Worm (Caenorhabditis elegans) whole organism, young adult: ENCODE results near the gene sre-52.

Experiments
- F49E8.2 ChIP-seq: sonication (generic microtip); optimal IDR thresholded peaks from 3 replicates; lab custom pipeline; 2017; ENCODE audit warnings: missing genetic modification characterization, mild to moderate bottlenecking, missing compliant biosample characterization, antibody characterized with exemption, moderate library complexity; ENCODE audit not compliant: insufficient read depth
- F57A8.1 ChIP-seq: fragments of 200-800 bp; sonication (Bioruptor generic); optimal IDR thresholded peaks from 2 replicates; lab custom pipeline; 2018; ENCODE audit warnings: mild to moderate bottlenecking, missing genetic modification characterization, moderate library complexity, missing compliant biosample characterization
- cebp-2 ChIP-seq: fragments of 200-800 bp; sonication (Bioruptor generic); IDR thresholded peaks from 2 replicates; pipeline ENCODE4 v1.3.6; 2022; ENCODE audit warnings: missing genetic modification characterization, missing compliant biosample characterization
- hsf-1 ChIP-seq: fragments of 200-800 bp; sonication (Bioruptor generic); IDR thresholded peaks from 2 replicates; pipeline ENCODE4 v1.3.6; 2022; ENCODE audit warnings: missing genetic modification reagents, missing genetic modification characterization, missing compliant biosample characterization
- lsy-27 ChIP-seq: sonication (generic microtip); optimal IDR thresholded peaks from 2 replicates; lab custom pipeline; 2017; ENCODE audit warnings: missing genetic modification characterization, mild to moderate bottlenecking, missing compliant biosample characterization, antibody characterized with exemption, missing genotype, borderline replicate concordance; ENCODE audit not compliant: insufficient read depth
- madf-10 ChIP-seq: sonication (generic microtip); optimal IDR thresholded peaks from 2 replicates; lab custom pipeline; 2016; ENCODE audit warnings: mild to moderate bottlenecking, missing genetic modification characterization, missing compliant biosample characterization
- madf-8 ChIP-seq: fragments of 200-800 bp; sonication (Bioruptor generic); conservative IDR thresholded peaks from 2 replicates; pipeline ENCODE4 v1.3.6; 2022; ENCODE audit warnings: missing genetic modification reagents, missing genetic modification characterization, missing compliant biosample characterization
- rec-8 ChIP-seq, 2 experiments: sonication (generic microtip); optimal IDR thresholded peaks; 2 replicates each; lab custom pipeline; 2016; ENCODE audit warnings: mild to moderate bottlenecking in 2 of 2, missing genetic modification characterization in 2 of 2, missing genetic modification reagents in 2 of 2, missing genotype in 2 of 2, missing biosample characterization in 1 of 2, missing compliant biosample characterization in 1 of 2, moderate library complexity in 1 of 2
- snpc-1.3 ChIP-seq: sonication (generic microtip); optimal IDR thresholded peaks from 2 replicates; lab custom pipeline; 2017; ENCODE audit warnings: missing genetic modification characterization, mild to moderate bottlenecking, missing compliant biosample characterization, antibody characterized with exemption, moderate library complexity, missing genotype, missing genetic modification reagents; ENCODE audit not compliant: insufficient read depth
- unc-130 ChIP-seq: sonication (generic microtip); optimal IDR thresholded peaks from 2 replicates; lab custom pipeline; 2016; ENCODE audit warnings: missing genetic modification reagents, missing genetic modification characterization, missing compliant biosample characterization

ce11 chrII:12342928-12343327 lies 7.4 kb downstream of the sre-52 start:
- no peak for TF ChIP-seq snpc-1.3 (tag; lab: Kevin White, UChicago)
- no peak for TF ChIP-seq madf-8
- no peak for TF ChIP-seq lsy-27 (tag; lab: Kevin White, UChicago)
- TF ChIP-seq madf-10 (tag; lab: Kevin White, UChicago), result no peak
- no peak for TF ChIP-seq cebp-2 (GFP tag; lab: Robert Waterston, UW)
- no peak for TF ChIP-seq unc-130
- TF ChIP-seq rec-8 (tag; optimal IDR thresholded peaks at IDR 0.05; lab: Kevin White, UChicago), result no peak
- no peak for TF ChIP-seq F57A8.1 (GFP tag; lab: Kevin White, UChicago)
- no peak for TF ChIP-seq hsf-1 (GFP tag; lab: Robert Waterston, UW)
- no peak for TF ChIP-seq F49E8.2 (tag; lab: Kevin White, UChicago)
